Worm (Caenorhabditis elegans): ENCODE measurements around the gene nhr-41.

Gene nhr-41

ce11 chrIV:1443997-1444678, 58.1 kb downstream of the nhr-41 start:
- TF ChIP-seq lin-39 (tag; optimal IDR thresholded peaks at IDR 0.05) (no peak), nhr-11 (tag; optimal IDR thresholded peaks at IDR 0.05) (no peak), nhr-77 (tag; optimal IDR thresholded peaks at IDR 0.05) (no peak)

ce11 chrIV:1445920-1446319, 59.9 kb downstream of the nhr-41 start, which contains the start of gene clp-7:
clp-7 (minus strand) TSS chrIV:1445966.
- TF ChIP-seq nhr-25 (tag; optimal IDR thresholded peaks at IDR 0.05) (peak; percentile 24), nhr-11 (tag; optimal IDR thresholded peaks at IDR 0.05) (no peak)

All from whole organism, L2 larva.